Worm (Caenorhabditis elegans) whole organism, L4 larva: Measurements from ENCODE around the gene scl-1.

Source experiments
- Y75B8A.6 ChIP-seq: fragments of 200-800 bp; sonication (Bioruptor generic); IDR thresholded peaks from 2 replicates; pipeline ENCODE4 v1.3.6; 2022; ENCODE audit warnings: missing genetic modification reagents, missing genetic modification characterization, missing compliant biosample characterization
- ama-1 ChIP-seq: fragments of 150-350 bp; optimal IDR thresholded peaks from 2 replicates; lab custom pipeline; 2014; ENCODE audit warnings: inconsistent platforms, mixed read lengths
- egl-27 ChIP-seq: sonication (generic microtip); optimal IDR thresholded peaks from 3 replicates; lab custom pipeline; 2017; ENCODE audit warnings: missing biosample characterization, missing genetic modification reagents, missing genetic modification characterization
- hmg-1.1 ChIP-seq: fragments of 200-800 bp; sonication (Bioruptor generic); IDR thresholded peaks from 2 replicates; pipeline ENCODE4 v1.3.6; 2022; ENCODE audit warnings: missing genetic modification reagents, missing genetic modification characterization, missing compliant biosample characterization
- jun-1 ChIP-seq: fragments of 150-350 bp; optimal IDR thresholded peaks from 2 replicates; lab custom pipeline; 2014; ENCODE audit warnings: missing biosample characterization, missing genetic modification reagents, missing genetic modification characterization
- skn-1 ChIP-seq: fragments of 150-350 bp; optimal IDR thresholded peaks from 2 replicates; lab custom pipeline; 2014; ENCODE audit warnings: missing biosample characterization, missing genetic modification characterization
- snpc-1.2 ChIP-seq: fragments of 200-800 bp; sonication (Bioruptor generic); IDR thresholded peaks from 2 replicates; pipeline ENCODE4 v1.3.6; 2022; ENCODE audit warnings: missing genetic modification reagents, missing genetic modification characterization, missing compliant biosample characterization
- snpc-4 ChIP-seq: fragments of 150-350 bp; optimal IDR thresholded peaks from 2 replicates; lab custom pipeline; 2014; ENCODE audit warnings: missing biosample characterization, missing genetic modification characterization
- unc-130 ChIP-seq: sonication (generic microtip); optimal IDR thresholded peaks from 2 replicates; lab custom pipeline; 2016; ENCODE audit warnings: missing genetic modification reagents, missing genetic modification characterization, missing compliant biosample characterization
- unc-39 ChIP-seq: sonication (generic microtip); optimal IDR thresholded peaks from 2 replicates; lab custom pipeline; 2017; ENCODE audit warnings: missing biosample characterization, missing genetic modification characterization
- unc-62 ChIP-seq, 3 experiments: fragments of 150-350 bp in 1 of 3; sonication (generic microtip); optimal IDR thresholded peaks in 2 of 3; peaks in 1 of 3; 1 replicate in 1 of 3; 2 replicates in 2 of 3; lab custom pipeline; 2014 to 2017; ENCODE audit warnings: missing biosample characterization in 3 of 3, missing genetic modification characterization in 3 of 3, missing genetic modification reagents in 3 of 3, missing genotype in 1 of 3
- ztf-11 ChIP-seq: fragments of 150-350 bp; optimal IDR thresholded peaks from 2 replicates; lab custom pipeline; 2014; ENCODE audit warnings: missing biosample characterization, missing genetic modification characterization

DNA sequence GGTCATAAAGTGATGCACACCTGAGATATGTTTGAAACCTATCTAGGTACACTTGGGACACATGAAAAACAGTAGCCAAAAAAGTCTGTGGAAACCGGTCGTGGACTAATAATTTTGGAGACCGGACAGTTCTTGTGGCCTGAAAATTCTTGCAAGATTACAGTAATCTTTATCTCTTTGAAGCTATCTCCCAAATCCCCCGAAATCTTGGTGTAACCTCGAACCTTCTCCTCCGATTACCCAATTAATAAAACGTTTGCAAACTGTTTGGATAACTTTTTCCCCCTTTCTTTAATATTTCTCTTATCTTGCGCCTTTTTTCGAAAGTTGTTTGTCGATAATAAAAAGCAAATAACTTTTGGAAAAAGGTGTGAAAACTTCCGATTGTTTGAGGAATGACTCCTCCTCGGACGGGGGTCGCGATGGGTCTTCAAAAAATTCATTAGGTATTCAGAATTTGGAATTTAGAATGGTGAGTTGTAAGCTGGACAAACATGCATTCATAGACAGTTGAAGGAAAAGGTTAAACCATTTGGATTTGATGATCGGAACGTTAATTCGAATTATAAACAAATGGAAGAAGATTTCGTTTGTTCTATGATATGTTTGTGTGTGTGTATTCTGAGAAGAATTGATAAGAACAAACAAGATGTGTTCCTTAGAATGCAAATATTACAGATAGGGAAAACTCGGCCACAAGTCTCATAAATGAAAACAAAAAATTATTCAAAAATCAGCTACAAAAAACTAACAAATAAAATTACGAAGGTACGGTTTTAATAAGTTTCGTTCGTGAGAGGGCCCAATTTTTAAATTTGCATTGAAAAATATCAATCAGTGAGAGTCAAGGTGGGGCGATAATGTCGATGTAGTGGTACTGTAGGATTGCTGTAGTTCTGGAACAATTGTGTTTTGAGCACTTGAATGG is 27.0 kb downstream of the scl-1 start:
- TF ChIP-seq snpc-4 (tag; lab: Kevin White, UChicago) (no peak), unc-39 (no peak), ztf-11 (tag; lab: Kevin White, UChicago) (no peak), egl-27 (tag; lab: Kevin White, UChicago) (no peak), skn-1 (tag; lab: Kevin White, UChicago) (no peak), unc-130 (no peak), ama-1 (lab: Kevin White, UChicago) (no peak), snpc-1.2 (no peak), unc-62 (GFP tag; optimal IDR thresholded peaks at IDR 0.05 in 1 of 2; lab: Kevin White, UChicago) (peak in 1 of 2 experiments; percentile 86), unc-62 (tag; optimal IDR thresholded peaks at IDR 0.05; lab: Kevin White, UChicago) (no peak), Y75B8A.6 (GFP tag; lab: Robert Waterston, UW) (no peak), hmg-1.1 (GFP tag; lab: Robert Waterston, UW) (no peak), jun-1 (no peak)
